Worm (Caenorhabditis elegans) whole organism, L2 larva: Measurements from ENCODE around the gene F14D7.18.

ENCODE experiments used
- ceh-82 ChIP-seq: fragments of 150-350 bp; optimal IDR thresholded peaks from 2 replicates; lab custom pipeline; 2014; ENCODE audit warnings: missing biosample characterization, missing genetic modification characterization
- skn-1 ChIP-seq: sonication (generic microtip); optimal IDR thresholded peaks from 2 replicates; lab custom pipeline; 2017; ENCODE audit warnings: missing biosample characterization, missing genetic modification characterization

DNA sequence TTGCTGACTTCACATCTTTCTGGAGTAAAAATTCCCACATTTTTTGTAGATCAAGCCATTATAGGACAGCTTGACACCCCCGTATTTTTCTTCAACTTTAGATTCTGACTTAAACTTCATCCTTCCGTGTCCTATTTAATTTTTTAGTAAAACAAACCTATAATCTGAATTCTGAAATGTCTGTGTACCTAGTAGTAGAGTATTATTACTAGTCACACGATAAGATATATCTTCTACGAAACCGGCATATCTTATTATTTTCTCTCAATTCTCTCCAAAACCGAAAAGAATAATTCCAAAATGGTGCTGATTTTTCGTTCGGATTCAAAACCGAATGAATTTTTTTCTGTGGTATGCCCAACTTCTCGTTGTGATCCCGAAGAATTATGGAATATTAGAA lies 3.9 kb upstream of the F14D7.18 start, which contains the start of gene F14D7.9:
- no peak for TF ChIP-seq skn-1
- no peak for TF ChIP-seq ceh-82
